Fruit fly (Drosophila melanogaster) whole organism, embryonic: ENCODE measurements around the gene Ir94d.

Experiments used
- Adf1 ChIP-seq: fragments of 200-800 bp; sonication (Bioruptor generic); IDR thresholded peaks from 2 replicates; pipeline ENCODE4 v1.3.6; 2022; ENCODE audit warnings: missing biosample characterization, missing genetic modification characterization
- B-H2 ChIP-seq: fragments of 200-800 bp; sonication (Bioruptor generic); optimal IDR thresholded peaks from 2 replicates; lab custom pipeline; 2018; ENCODE audit warnings: missing biosample characterization, mild to moderate bottlenecking, missing genetic modification characterization
- CG1024 ChIP-seq: fragments of 200-800 bp; sonication (Bioruptor generic); IDR thresholded peaks from 2 replicates; pipeline ENCODE4 v1.3.6; 2022; ENCODE audit warnings: missing biosample characterization, missing genetic modification characterization
- CG10366 ChIP-seq: fragments of 200-800 bp; sonication (Bioruptor generic); IDR thresholded peaks from 2 replicates; pipeline ENCODE4 v1.3.6; 2022; ENCODE audit warnings: missing biosample characterization, missing genetic modification characterization
- CG10979 ChIP-seq: fragments of 200-800 bp; sonication (Bioruptor generic); optimal IDR thresholded peaks from 2 replicates; lab custom pipeline; 2018; ENCODE audit warnings: missing biosample characterization, mild to moderate bottlenecking, missing genetic modification characterization, moderate library complexity
- CG11723 ChIP-seq: fragments of 200-800 bp; sonication (Bioruptor generic); optimal IDR thresholded peaks from 2 replicates; lab custom pipeline; 2017; ENCODE audit warnings: missing biosample characterization, mild to moderate bottlenecking, missing genetic modification characterization
- CG12769 ChIP-seq: fragments of 200-800 bp; sonication (Bioruptor generic); optimal IDR thresholded peaks from 2 replicates; lab custom pipeline; 2019; ENCODE audit warnings: missing biosample characterization, mild to moderate bottlenecking, missing genetic modification characterization, moderate library complexity
- CG13424 ChIP-seq: fragments of 200-800 bp; sonication (Bioruptor generic); optimal IDR thresholded peaks from 2 replicates; lab custom pipeline; 2019; ENCODE audit warnings: missing biosample characterization, mild to moderate bottlenecking, missing genetic modification characterization, moderate library complexity
- CG14050 ChIP-seq: fragments of 200-800 bp; sonication (Bioruptor generic); IDR thresholded peaks from 3 replicates; pipeline ENCODE4 v1.3.6; 2022; ENCODE audit warnings: missing biosample characterization, missing genetic modification characterization
- CG15479 ChIP-seq: fragments of 200-800 bp; sonication (Bioruptor generic); optimal IDR thresholded peaks from 3 replicates; lab custom pipeline; 2019; ENCODE audit warnings: missing biosample characterization, mild to moderate bottlenecking, missing genetic modification characterization, moderate library complexity
- CG17612 ChIP-seq: fragments of 200-800 bp; sonication (Bioruptor generic); IDR thresholded peaks from 2 replicates; pipeline ENCODE4 v1.3.6; 2022; ENCODE audit warnings: missing biosample characterization, missing genetic modification characterization
- CG2202 ChIP-seq: fragments of 200-800 bp; sonication (Bioruptor generic); optimal IDR thresholded peaks from 2 replicates; lab custom pipeline; 2018; ENCODE audit warnings: missing biosample characterization, mild to moderate bottlenecking, missing genetic modification characterization
- CG2678 ChIP-seq: fragments of 200-800 bp; sonication (Bioruptor generic); optimal IDR thresholded peaks from 3 replicates; lab custom pipeline; 2019; ENCODE audit warnings: missing biosample characterization, mild to moderate bottlenecking, missing genetic modification characterization, moderate library complexity
- CG2712 ChIP-seq: fragments of 200-800 bp; optimal IDR thresholded peaks from 3 replicates; lab custom pipeline; 2019; ENCODE audit warnings: missing biosample characterization, mild to moderate bottlenecking, missing genetic modification characterization, moderate library complexity
- CG3281 ChIP-seq: fragments of 200-800 bp; sonication (Bioruptor generic); optimal IDR thresholded peaks from 3 replicates; lab custom pipeline; 2017; ENCODE audit warnings: missing biosample characterization, mild to moderate bottlenecking, missing genetic modification characterization
- CG33213 ChIP-seq: fragments of 200-800 bp; sonication (Bioruptor generic); optimal IDR thresholded peaks from 3 replicates; lab custom pipeline; 2016; ENCODE audit warnings: missing biosample characterization, missing genetic modification characterization
- CG4282 ChIP-seq: fragments of 200-800 bp; sonication (Bioruptor generic); optimal IDR thresholded peaks from 2 replicates; lab custom pipeline; 2016; ENCODE audit warnings: missing biosample characterization, missing genetic modification characterization
- CG43689 ChIP-seq: fragments of 200-800 bp; sonication (Bioruptor generic); IDR thresholded peaks from 2 replicates; pipeline ENCODE4 v1.3.6; 2022; ENCODE audit warnings: missing biosample characterization, missing genetic modification characterization
- CG4730 ChIP-seq: fragments of 200-800 bp; sonication (Bioruptor generic); IDR thresholded peaks from 2 replicates; pipeline ENCODE4 v1.3.6; 2022; ENCODE audit warnings: missing biosample characterization, missing genetic modification characterization
- CG8944 ChIP-seq: fragments of 200-800 bp; sonication (Bioruptor generic); optimal IDR thresholded peaks from 3 replicates; lab custom pipeline; 2016; ENCODE audit warnings: missing biosample characterization, missing genetic modification characterization
- CG9932 ChIP-seq: fragments of 200-800 bp; sonication (Bioruptor generic); IDR thresholded peaks from 2 replicates; pipeline ENCODE4 v1.3.6; 2022; ENCODE audit warnings: missing biosample characterization, missing genetic modification characterization
- Fer2 ChIP-seq: fragments of 200-800 bp; sonication (Bioruptor generic); optimal IDR thresholded peaks from 2 replicates; lab custom pipeline; 2018; ENCODE audit warnings: missing biosample characterization, mild to moderate bottlenecking, missing genetic modification characterization, moderate library complexity
- Hr39 ChIP-seq: fragments of >200 bp; optimal IDR thresholded peaks from 2 replicates; lab custom pipeline; 2017
- Jarid2 ChIP-seq: fragments of 200-800 bp; sonication (Bioruptor generic); optimal IDR thresholded peaks from 3 replicates; lab custom pipeline; 2017; ENCODE audit warnings: mild to moderate bottlenecking, missing biosample characterization, missing genetic modification reagents, missing genetic modification characterization
- Kr ChIP-seq: fragments of 200-800 bp; sonication (Bioruptor generic); optimal IDR thresholded peaks from 2 replicates; lab custom pipeline; 2017; ENCODE audit warnings: missing biosample characterization, mild to moderate bottlenecking, missing genetic modification characterization
- MTF-1 ChIP-seq: fragments of 200-800 bp; sonication (Bioruptor generic); optimal IDR thresholded peaks from 2 replicates; lab custom pipeline; 2018; ENCODE audit warnings: missing biosample characterization, mild to moderate bottlenecking, missing genetic modification characterization, borderline replicate concordance
- Mes4 ChIP-seq: fragments of 200-800 bp; sonication (Bioruptor generic); optimal IDR thresholded peaks from 2 replicates; lab custom pipeline; 2016; ENCODE audit warnings: missing biosample characterization, missing genetic modification characterization
- Nf-YB ChIP-seq: fragments of 200-800 bp; sonication (Bioruptor generic); optimal IDR thresholded peaks from 3 replicates; lab custom pipeline; 2019; ENCODE audit warnings: missing biosample characterization, mild to moderate bottlenecking, missing genetic modification characterization, moderate library complexity
- Poxn ChIP-seq: fragments of 200-800 bp; sonication (Bioruptor generic); IDR thresholded peaks from 2 replicates; pipeline ENCODE4 v1.3.6; 2022; ENCODE audit warnings: missing biosample characterization, missing genetic modification characterization
- Sox100B ChIP-seq: fragments of 200-800 bp; sonication (Bioruptor generic); optimal IDR thresholded peaks from 3 replicates; lab custom pipeline; 2018; ENCODE audit warnings: missing biosample characterization, mild to moderate bottlenecking, missing genetic modification characterization
- Xrp1 ChIP-seq: fragments of 200-800 bp; sonication (Bioruptor generic); IDR thresholded peaks from 2 replicates; pipeline ENCODE4 v1.3.6; 2022; ENCODE audit warnings: missing biosample characterization, missing genetic modification characterization
- btn ChIP-seq: fragments of 200-800 bp; sonication (Bioruptor generic); optimal IDR thresholded peaks from 2 replicates; lab custom pipeline; 2016; ENCODE audit warnings: missing biosample characterization, missing genetic modification characterization
- dm ChIP-seq: fragments of 200-800 bp; sonication (Bioruptor generic); optimal IDR thresholded peaks from 3 replicates; lab custom pipeline; 2016; ENCODE audit warnings: missing biosample characterization, missing genetic modification characterization
- dysf ChIP-seq: fragments of 200-800 bp; sonication (Bioruptor generic); IDR thresholded peaks from 3 replicates; pipeline ENCODE4 v1.3.6; 2022; ENCODE audit warnings: missing biosample characterization, missing genetic modification characterization
- insv ChIP-seq, 2 experiments: fragments of 200-800 bp; sonication (Bioruptor generic); optimal IDR thresholded peaks; 3 replicates each; lab custom pipeline; 2016 to 2018; ENCODE audit warnings: missing biosample characterization in 2 of 2, missing genetic modification characterization in 2 of 2
- lilli ChIP-seq: fragments of 200-800 bp; sonication (Bioruptor generic); optimal IDR thresholded peaks from 3 replicates; lab custom pipeline; 2016; ENCODE audit warnings: missing biosample characterization, missing genetic modification characterization
- mam ChIP-seq: fragments of 200-800 bp; sonication (Bioruptor generic); optimal IDR thresholded peaks from 3 replicates; lab custom pipeline; 2016; ENCODE audit warnings: missing biosample characterization, missing genetic modification characterization
- nau ChIP-seq: fragments of 200-800 bp; sonication (Bioruptor generic); optimal IDR thresholded peaks from 3 replicates; lab custom pipeline; 2017; ENCODE audit warnings: missing biosample characterization, mild to moderate bottlenecking, missing genetic modification characterization, missing genetic modification reagents
- nerfin-2 ChIP-seq: fragments of 200-800 bp; sonication (Bioruptor generic); IDR thresholded peaks from 2 replicates; pipeline ENCODE4 v1.3.6; 2022; ENCODE audit warnings: missing biosample characterization, missing genetic modification characterization; ENCODE audit not compliant: partially characterized antibody
- nmo ChIP-seq: fragments of 200-800 bp; sonication (Bioruptor generic); optimal IDR thresholded peaks from 2 replicates; lab custom pipeline; 2018; ENCODE audit warnings: missing biosample characterization, mild to moderate bottlenecking, missing genetic modification characterization, moderate library complexity
- pan ChIP-seq, 4 experiments: fragments of >200 bp in 3 of 4; fragments of 200-800 bp in 1 of 4; sonication (Bioruptor generic) in 1 of 4; optimal IDR thresholded peaks in 3 of 4; IDR thresholded peaks in 1 of 4; 2 replicates each; pipeline versions ENCODE4 v1.3.6 to Lab custom; 2017 to 2022; ENCODE audit warnings: missing biosample characterization in 2 of 4, missing genetic modification characterization in 2 of 4, mixed read lengths in 1 of 4
- phol ChIP-seq: fragments of 200-800 bp; sonication (Bioruptor generic); optimal IDR thresholded peaks from 3 replicates; lab custom pipeline; 2018; ENCODE audit warnings: missing biosample characterization, mild to moderate bottlenecking, missing genetic modification characterization, moderate library complexity
- sc ChIP-seq, 3 experiments: fragments of >200 bp in 2 of 3; fragments of 200-800 bp in 1 of 3; sonication (Bioruptor generic) in 1 of 3; optimal IDR thresholded peaks; 2 replicates in 2 of 3; 3 replicates in 1 of 3; lab custom pipeline; 2017; ENCODE audit warnings: mild to moderate bottlenecking in 1 of 3, missing biosample characterization in 1 of 3, missing genetic modification characterization in 1 of 3, missing genetic modification reagents in 1 of 3
- schlank ChIP-seq: fragments of 200-800 bp; sonication (Bioruptor generic); optimal IDR thresholded peaks from 2 replicates; lab custom pipeline; 2018; ENCODE audit warnings: missing biosample characterization, mild to moderate bottlenecking, missing genetic modification characterization
- seq ChIP-seq: fragments of 200-800 bp; sonication (Bioruptor generic); IDR thresholded peaks from 2 replicates; pipeline ENCODE4 v1.3.6; 2022; ENCODE audit warnings: missing biosample characterization, missing genetic modification characterization
- tio ChIP-seq: fragments of 200-800 bp; sonication (Bioruptor generic); optimal IDR thresholded peaks from 2 replicates; lab custom pipeline; 2017; ENCODE audit warnings: missing biosample characterization, missing genetic modification characterization, inconsistent platforms
- tx ChIP-seq: fragments of 200-800 bp; sonication (Bioruptor generic); optimal IDR thresholded peaks from 2 replicates; lab custom pipeline; 2016; ENCODE audit warnings: missing biosample characterization, missing genetic modification characterization
- yki ChIP-seq: fragments of >200 bp; optimal IDR thresholded peaks from 3 replicates; lab custom pipeline; 2018
- zen ChIP-seq: fragments of 200-800 bp; sonication (Bioruptor generic); optimal IDR thresholded peaks from 3 replicates; lab custom pipeline; 2018; ENCODE audit warnings: missing biosample characterization, mild to moderate bottlenecking, missing genetic modification characterization, moderate library complexity

The Ir94d gene

dm6 chr3R:23445249-23445916 is 42.8 kb downstream of the Ir94d start (continued):
- no peak for TF ChIP-seq CG3281 (GFP tag; lab: Kevin White, UChicago)
- peak; percentile 26 for TF ChIP-seq tio
- TF ChIP-seq tx: no peak
- no peak for TF ChIP-seq sc (optimal IDR thresholded peaks at IDR 0.05; lab: Kevin White, UChicago)
- peak; percentile 10 for TF ChIP-seq sc (GFP tag; optimal IDR thresholded peaks at IDR 0.05; lab: Kevin White, UChicago)
- TF ChIP-seq CG2202 (tag; lab: Kevin White, UChicago): no peak
- no peak for TF ChIP-seq CG17612 (GFP tag; lab: Robert Waterston, UW)
- TF ChIP-seq Xrp1 (GFP tag; lab: Robert Waterston, UW): peak; percentile 56
- no peak for TF ChIP-seq CG4282 (GFP tag; lab: Kevin White, UChicago)
- TF ChIP-seq nmo: peak; percentile 23
- no peak for TF ChIP-seq Poxn (GFP tag; lab: Robert Waterston, UW)
- TF ChIP-seq pan (optimal IDR thresholded peaks at IDR 0.05; lab: Kevin White, UChicago): no peak
- peak in 1 of 2 experiments; percentile 45 for TF ChIP-seq pan (GFP tag; optimal IDR thresholded peaks at IDR 0.05 in 1 of 2, IDR thresholded peaks at IDR 0.05 in 1 of 2)
- TF ChIP-seq Sox100B (GFP tag; lab: Kevin White, UChicago): peak; percentile 57
- 0 out of 2 replicates have a peak, but pooled peaks have one; percentile 27 for TF ChIP-seq CG9932 (GFP tag; lab: Robert Waterston, UW)
- TF ChIP-seq yki (lab: Kevin White, UChicago): no peak
- no peak for TF ChIP-seq CG14050 (GFP tag; lab: Robert Waterston, UW)
- TF ChIP-seq CG10366: peak; percentile 50; the same call in 1 of the 2 replicates
- no peak for TF ChIP-seq nerfin-2
- no peak for TF ChIP-seq Jarid2 (GFP tag; lab: Kevin White, UChicago)
- no peak for TF ChIP-seq Fer2
- TF ChIP-seq MTF-1 (GFP tag; lab: Kevin White, UChicago): peak; percentile 39
- no peak for TF ChIP-seq lilli (GFP tag; lab: Kevin White, UChicago)
- no peak for TF ChIP-seq schlank (tag; lab: Kevin White, UChicago)
- no peak for TF ChIP-seq btn (GFP tag; lab: Kevin White, UChicago)
- TF ChIP-seq Hr39 (lab: Kevin White, UChicago): no peak
- peak; percentile 17 for TF ChIP-seq CG12769
- no peak for TF ChIP-seq CG2712 (tag; lab: Kevin White, UChicago)
- no peak for TF ChIP-seq Kr (GFP tag; lab: Kevin White, UChicago)
- TF ChIP-seq B-H2 (GFP tag; lab: Kevin White, UChicago): no peak
- TF ChIP-seq CG33213: no peak
- no peak for TF ChIP-seq Adf1
- TF ChIP-seq dysf (GFP tag; lab: Robert Waterston, UW): no peak; the same call in 2 of the 3 replicates
- peak; percentile 11 for TF ChIP-seq phol (tag; lab: Kevin White, UChicago)
- no peak for TF ChIP-seq Mes4 (GFP tag; lab: Kevin White, UChicago)
- TF ChIP-seq CG13424 (tag; lab: Kevin White, UChicago): no peak
- no peak for TF ChIP-seq CG8944 (GFP tag; lab: Kevin White, UChicago)
- no peak for TF ChIP-seq mam (GFP tag; lab: Kevin White, UChicago)
- TF ChIP-seq CG4730 (GFP tag; lab: Robert Waterston, UW): no peak
- no peak for TF ChIP-seq CG10979
- peak; percentile 39; the same call in 1 of the 2 replicates for TF ChIP-seq CG1024
- peak; percentile 18; the same call in 1 of the 2 replicates for TF ChIP-seq seq (GFP tag; lab: Robert Waterston, UW)
- TF ChIP-seq CG2678 (tag; lab: Kevin White, UChicago): peak; percentile 25
- TF ChIP-seq Nf-YB (GFP tag; lab: Kevin White, UChicago): no peak
- TF ChIP-seq dm (GFP tag; lab: Kevin White, UChicago): no peak
- TF ChIP-seq CG15479: no peak
- no peak for TF ChIP-seq zen (tag; lab: Kevin White, UChicago)
- TF ChIP-seq CG43689 (GFP tag; lab: Robert Waterston, UW): peak; percentile 67
- no peak for TF ChIP-seq insv (GFP tag; optimal IDR thresholded peaks at IDR 0.05; lab: Kevin White, UChicago)
- TF ChIP-seq nau: peak; percentile 19
- peak; percentile 49 for TF ChIP-seq CG11723 (GFP tag; lab: Kevin White, UChicago)
